Fruit fly (Drosophila melanogaster) whole organism, embryonic: Measurements from ENCODE around the gene CG9297.

ENCODE experiments used
- Bteb2 ChIP-seq: fragments of 200-800 bp; sonication (Bioruptor generic); optimal IDR thresholded peaks from 2 replicates; lab custom pipeline; 2016; ENCODE audit warnings: missing biosample characterization, missing genetic modification characterization
- CG10979 ChIP-seq: fragments of 200-800 bp; sonication (Bioruptor generic); optimal IDR thresholded peaks from 2 replicates; lab custom pipeline; 2018; ENCODE audit warnings: missing biosample characterization, mild to moderate bottlenecking, missing genetic modification characterization, moderate library complexity
- CG11504 ChIP-seq: fragments of 200-800 bp; sonication (Bioruptor generic); optimal IDR thresholded peaks from 3 replicates; lab custom pipeline; 2019; ENCODE audit warnings: missing biosample characterization, mild to moderate bottlenecking, missing genetic modification characterization, moderate library complexity
- CG12769 ChIP-seq: fragments of 200-800 bp; sonication (Bioruptor generic); optimal IDR thresholded peaks from 2 replicates; lab custom pipeline; 2019; ENCODE audit warnings: missing biosample characterization, mild to moderate bottlenecking, missing genetic modification characterization, moderate library complexity
- CG13296 ChIP-seq: fragments of 200-800 bp; sonication (Bioruptor generic); optimal IDR thresholded peaks from 3 replicates; lab custom pipeline; 2018; ENCODE audit warnings: missing biosample characterization, mild to moderate bottlenecking, missing genetic modification characterization
- CG14710 ChIP-seq: fragments of 200-800 bp; sonication (Bioruptor generic); optimal IDR thresholded peaks from 3 replicates; lab custom pipeline; 2019; ENCODE audit warnings: missing biosample characterization, mild to moderate bottlenecking, missing genetic modification characterization, moderate library complexity
- CG14860 ChIP-seq: fragments of 200-800 bp; sonication (Bioruptor generic); IDR thresholded peaks from 3 replicates; pipeline ENCODE4 v1.3.6; 2022; ENCODE audit warnings: missing biosample characterization, missing genetic modification characterization; ENCODE audit not compliant: partially characterized antibody
- CG15514 ChIP-seq: fragments of 200-800 bp; sonication (Bioruptor generic); optimal IDR thresholded peaks from 3 replicates; lab custom pipeline; 2017; ENCODE audit warnings: missing biosample characterization, missing genetic modification characterization, mild to moderate bottlenecking, moderate library complexity, missing genetic modification reagents
- CG16813 ChIP-seq: fragments of 200-800 bp; sonication (Bioruptor generic); IDR thresholded peaks from 3 replicates; pipeline ENCODE4 v1.3.6; 2022; ENCODE audit warnings: missing biosample characterization, missing genetic modification characterization; ENCODE audit not compliant: partially characterized antibody
- CG17612 ChIP-seq: fragments of 200-800 bp; sonication (Bioruptor generic); IDR thresholded peaks from 2 replicates; pipeline ENCODE4 v1.3.6; 2022; ENCODE audit warnings: missing biosample characterization, missing genetic modification characterization
- CG1792 ChIP-seq: fragments of 200-800 bp; sonication (Bioruptor generic); optimal IDR thresholded peaks from 2 replicates; lab custom pipeline; 2016; ENCODE audit warnings: missing biosample characterization, missing genetic modification characterization
- CG1832 ChIP-seq: fragments of 200-800 bp; sonication (Bioruptor generic); optimal IDR thresholded peaks from 2 replicates; lab custom pipeline; 2017; ENCODE audit warnings: missing biosample characterization, mild to moderate bottlenecking, missing genetic modification characterization, inconsistent platforms
- CG2889 ChIP-seq: fragments of 200-800 bp; sonication (Bioruptor generic); IDR thresholded peaks from 3 replicates; pipeline ENCODE4 v1.3.6; 2022; ENCODE audit warnings: missing biosample characterization, missing genetic modification characterization
- CG32532 ChIP-seq: fragments of 200-800 bp; sonication (Bioruptor generic); IDR thresholded peaks from 2 replicates; pipeline ENCODE4 v1.3.6; 2022; ENCODE audit warnings: missing biosample characterization, missing genetic modification characterization
- CG3281 ChIP-seq: fragments of 200-800 bp; sonication (Bioruptor generic); optimal IDR thresholded peaks from 3 replicates; lab custom pipeline; 2017; ENCODE audit warnings: missing biosample characterization, mild to moderate bottlenecking, missing genetic modification characterization
- CG3847 ChIP-seq: fragments of 200-800 bp; sonication (Bioruptor generic); IDR thresholded peaks from 2 replicates; pipeline ENCODE4 v1.3.6; 2022; ENCODE audit warnings: missing biosample characterization, missing genetic modification characterization
- CG42726 ChIP-seq: fragments of 200-800 bp; sonication (Bioruptor generic); IDR thresholded peaks from 2 replicates; pipeline ENCODE4 v1.3.6; 2022; ENCODE audit warnings: missing biosample characterization, missing genetic modification characterization; ENCODE audit not compliant: partially characterized antibody
- CG4424 ChIP-seq: fragments of 200-800 bp; sonication (Bioruptor generic); optimal IDR thresholded peaks from 3 replicates; lab custom pipeline; 2016; ENCODE audit warnings: missing biosample characterization, missing genetic modification characterization
- CG6683 ChIP-seq: fragments of 200-800 bp; sonication (Bioruptor generic); optimal IDR thresholded peaks from 2 replicates; lab custom pipeline; 2017; ENCODE audit warnings: missing biosample characterization, mild to moderate bottlenecking, missing genetic modification characterization, missing genetic modification reagents
- CG8388 ChIP-seq: fragments of 200-800 bp; sonication (Bioruptor generic); optimal IDR thresholded peaks from 2 replicates; lab custom pipeline; 2019; ENCODE audit warnings: missing biosample characterization, mild to moderate bottlenecking, missing genetic modification characterization, moderate library complexity
- CG8478 ChIP-seq: fragments of >200 bp; optimal IDR thresholded peaks from 2 replicates; lab custom pipeline; 2018
- Dref ChIP-seq: fragments of 200-800 bp; sonication (Bioruptor generic); IDR thresholded peaks from 2 replicates; pipeline ENCODE4 v1.3.6; 2022; ENCODE audit warnings: missing biosample characterization, missing genetic modification characterization
- Ets97D ChIP-seq: fragments of 200-800 bp; sonication (Bioruptor generic); optimal IDR thresholded peaks from 3 replicates; lab custom pipeline; 2016; ENCODE audit warnings: missing biosample characterization, missing genetic modification characterization
- HLH4C ChIP-seq: fragments of 200-800 bp; sonication (Bioruptor generic); IDR thresholded peaks from 3 replicates; pipeline ENCODE4 v1.3.6; 2022; ENCODE audit warnings: missing biosample characterization, missing genetic modification characterization; ENCODE audit not compliant: partially characterized antibody
- Hand ChIP-seq: fragments of 200-800 bp; sonication (Bioruptor generic); optimal IDR thresholded peaks from 2 replicates; lab custom pipeline; 2017; ENCODE audit warnings: mild to moderate bottlenecking, missing biosample characterization, missing genetic modification reagents, missing genetic modification characterization
- Mes4 ChIP-seq: fragments of 200-800 bp; sonication (Bioruptor generic); optimal IDR thresholded peaks from 2 replicates; lab custom pipeline; 2016; ENCODE audit warnings: missing biosample characterization, missing genetic modification characterization
- Myb ChIP-seq: fragments of 200-800 bp; sonication (Bioruptor generic); optimal IDR thresholded peaks from 2 replicates; lab custom pipeline; 2016; ENCODE audit warnings: missing biosample characterization, missing genetic modification characterization
- Scr ChIP-seq: fragments of 200-800 bp; sonication (Bioruptor generic); IDR thresholded peaks from 2 replicates; pipeline ENCODE4 v1.3.6; 2022; ENCODE audit warnings: missing biosample characterization, missing genetic modification characterization; ENCODE audit not compliant: partially characterized antibody
- Xrp1 ChIP-seq: fragments of 200-800 bp; sonication (Bioruptor generic); IDR thresholded peaks from 2 replicates; pipeline ENCODE4 v1.3.6; 2022; ENCODE audit warnings: missing biosample characterization, missing genetic modification characterization
- amos ChIP-seq: fragments of 200-800 bp; sonication (Bioruptor generic); IDR thresholded peaks from 2 replicates; pipeline ENCODE4 v1.3.6; 2022; ENCODE audit warnings: missing biosample characterization, missing genetic modification characterization; ENCODE audit not compliant: partially characterized antibody
- aop ChIP-seq: fragments of 200-800 bp; sonication (Bioruptor generic); IDR thresholded peaks from 2 replicates; pipeline ENCODE4 v1.3.6; 2022; ENCODE audit warnings: missing biosample characterization, missing genetic modification characterization
- ara ChIP-seq: fragments of 200-800 bp; sonication (Bioruptor generic); IDR thresholded peaks from 2 replicates; pipeline ENCODE4 v1.3.6; 2022; ENCODE audit warnings: missing biosample characterization, missing genetic modification characterization
- az2 ChIP-seq: fragments of 200-800 bp; sonication (Bioruptor generic); optimal IDR thresholded peaks from 3 replicates; lab custom pipeline; 2016; ENCODE audit warnings: missing biosample characterization, missing genetic modification characterization
- bowl ChIP-seq: fragments of 200-800 bp; sonication (Bioruptor generic); IDR thresholded peaks from 2 replicates; pipeline ENCODE4 v1.3.6; 2022; ENCODE audit warnings: missing biosample characterization, missing genetic modification characterization
- ci ChIP-seq: fragments of 200-800 bp; sonication (Bioruptor generic); IDR thresholded peaks from 3 replicates; pipeline ENCODE4 v1.3.6; 2022; ENCODE audit warnings: missing biosample characterization, missing genetic modification characterization
- dati ChIP-seq: fragments of 200-800 bp; sonication (Bioruptor generic); IDR thresholded peaks from 2 replicates; pipeline ENCODE4 v1.3.6; 2022; ENCODE audit warnings: missing biosample characterization, missing genetic modification characterization
- dmrt11E ChIP-seq: fragments of 200-800 bp; sonication (Bioruptor generic); optimal IDR thresholded peaks from 3 replicates; lab custom pipeline; 2018; ENCODE audit warnings: missing biosample characterization, mild to moderate bottlenecking, missing genetic modification characterization, moderate library complexity
- fd102C ChIP-seq: fragments of 200-800 bp; sonication (Bioruptor generic); optimal IDR thresholded peaks from 2 replicates; lab custom pipeline; 2018; ENCODE audit warnings: missing biosample characterization, mild to moderate bottlenecking, missing genetic modification characterization, moderate library complexity
- hb ChIP-seq: fragments of 200-800 bp; sonication (Bioruptor generic); IDR thresholded peaks from 3 replicates; pipeline ENCODE4 v1.3.6; 2022; ENCODE audit warnings: missing biosample characterization, missing genetic modification characterization; ENCODE audit not compliant: partially characterized antibody
- lab ChIP-seq: fragments of 200-800 bp; sonication (Bioruptor generic); optimal IDR thresholded peaks from 3 replicates; lab custom pipeline; 2017; ENCODE audit warnings: missing biosample characterization, missing genetic modification characterization, mild to moderate bottlenecking, moderate library complexity, missing genetic modification reagents
- mld ChIP-seq: fragments of 200-800 bp; sonication (Bioruptor generic); IDR thresholded peaks from 3 replicates; pipeline ENCODE4 v1.3.6; 2022; ENCODE audit warnings: missing biosample characterization, missing genetic modification characterization; ENCODE audit not compliant: partially characterized antibody
- row ChIP-seq: fragments of 200-800 bp; sonication (Bioruptor generic); IDR thresholded peaks from 3 replicates; pipeline ENCODE4 v1.3.6; 2022; ENCODE audit warnings: missing biosample characterization, missing genetic modification characterization
- so ChIP-seq: fragments of 200-800 bp; sonication (Bioruptor generic); IDR thresholded peaks from 3 replicates; pipeline ENCODE4 v1.3.6; 2022; ENCODE audit warnings: missing biosample characterization, missing genetic modification characterization
- tll ChIP-seq, 2 experiments: fragments of 200-800 bp in 1 of 2; fragments of >200 bp in 1 of 2; sonication (Bioruptor generic) in 1 of 2; optimal IDR thresholded peaks; 2 replicates each; lab custom pipeline; 2017 to 2019; ENCODE audit warnings: missing biosample characterization in 2 of 2, missing genetic modification characterization in 2 of 2, mild to moderate bottlenecking in 1 of 2, moderate library complexity in 1 of 2
- tup ChIP-seq: fragments of 200-800 bp; sonication (Bioruptor generic); optimal IDR thresholded peaks from 2 replicates; lab custom pipeline; 2016; ENCODE audit warnings: missing biosample characterization, mild to moderate bottlenecking, missing genetic modification characterization, moderate library complexity
- unc-4 ChIP-seq: fragments of 200-800 bp; sonication (Bioruptor generic); IDR thresholded peaks from 2 replicates; pipeline ENCODE4 v1.3.6; 2022; ENCODE audit warnings: missing biosample characterization, missing genetic modification characterization; ENCODE audit not compliant: partially characterized antibody
- zen2 ChIP-seq: fragments of 200-800 bp; sonication (Bioruptor generic); IDR thresholded peaks from 3 replicates; pipeline ENCODE4 v1.3.6; 2022; ENCODE audit warnings: missing biosample characterization, missing genetic modification characterization; ENCODE audit not compliant: partially characterized antibody

CG9297 gene

DNA sequence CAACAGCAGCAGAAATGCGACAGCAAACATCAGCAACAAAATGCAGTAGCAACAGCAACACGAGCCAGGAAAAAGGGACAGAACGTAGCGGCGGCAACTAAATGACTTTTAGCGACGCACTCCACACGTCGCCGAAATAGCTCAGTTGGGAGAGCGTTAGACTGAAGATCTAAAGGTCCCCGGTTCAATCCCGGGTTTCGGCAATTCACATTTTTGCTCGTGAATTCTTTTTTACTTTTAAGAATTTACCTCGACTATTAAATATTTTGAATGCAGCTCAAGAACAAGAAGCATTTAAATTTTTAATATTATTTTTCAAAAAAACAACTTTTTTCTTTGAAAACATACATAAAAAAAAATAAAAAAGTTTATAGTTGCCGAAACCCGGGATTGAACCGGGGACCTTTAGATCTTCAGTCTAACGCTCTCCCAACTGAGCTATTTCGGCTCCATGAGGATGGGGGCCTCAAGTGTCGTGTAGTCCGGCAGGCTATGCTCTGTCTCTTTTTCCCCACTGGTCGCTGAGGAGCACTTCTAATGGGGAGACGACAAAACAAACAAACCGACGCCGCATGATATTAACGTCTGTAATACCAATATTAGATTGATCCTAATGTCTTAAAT lies 26.6 kb downstream of the CG9297 start (continued):
- TF ChIP-seq dmrt11E (tag; lab: Kevin White, UChicago) (no peak), Scr (GFP tag; lab: Robert Waterston, UW) (peak; percentile 71), CG8388 (GFP tag; lab: Kevin White, UChicago) (no peak), CG11504 (peak; percentile 18), fd102C (GFP tag; lab: Kevin White, UChicago) (no peak), CG2889 (GFP tag; lab: Robert Waterston, UW) (no peak), CG13296 (no peak), amos (GFP tag; lab: Robert Waterston, UW) (peak; percentile 77; the same call in 1 of the 2 replicates), CG16813 (GFP tag; lab: Robert Waterston, UW) (peak; percentile 86), tll (GFP tag; optimal IDR thresholded peaks at IDR 0.05; lab: Kevin White, UChicago) (no peak), mld (peak; percentile 71; the same call in 1 of the 3 replicates), CG17612 (GFP tag; lab: Robert Waterston, UW) (no peak), row (GFP tag; lab: Robert Waterston, UW) (no peak), CG12769 (tag; lab: Kevin White, UChicago) (no peak), hb (GFP tag; lab: Robert Waterston, UW) (peak; percentile 72; the same call in 2 of the 3 replicates), unc-4 (GFP tag; lab: Robert Waterston, UW) (peak; percentile 36; the same call in 1 of the 2 replicates), CG15514 (GFP tag; lab: Kevin White, UChicago) (no peak), bowl (no peak), CG3847 (GFP tag; lab: Robert Waterston, UW) (no peak), CG42726 (GFP tag; lab: Robert Waterston, UW) (peak; percentile 59; the same call in 1 of the 2 replicates), CG8478 (lab: Kevin White, UChicago) (no peak), CG1792 (GFP tag; lab: Kevin White, UChicago) (no peak), tup (no peak), CG4424 (GFP tag; lab: Kevin White, UChicago) (no peak), Myb (GFP tag; lab: Kevin White, UChicago) (no peak), zen2 (GFP tag; lab: Robert Waterston, UW) (0 out of 3 replicates have a peak, but pooled peaks have one; percentile 43), CG32532 (GFP tag; lab: Robert Waterston, UW) (no peak), lab (GFP tag; lab: Kevin White, UChicago) (no peak), HLH4C (peak; percentile 66), ci (GFP tag; lab: Robert Waterston, UW) (0 out of 3 replicates have a peak, but pooled peaks have one; percentile 12), Bteb2 (GFP tag; lab: Kevin White, UChicago) (no peak), CG1832 (GFP tag; lab: Kevin White, UChicago) (peak; percentile 27), ara (no peak), aop (GFP tag; lab: Robert Waterston, UW) (peak; percentile 43; the same call in 1 of the 2 replicates)
- TF ChIP-seq, all 482 proteins: peak for 33

DNA sequence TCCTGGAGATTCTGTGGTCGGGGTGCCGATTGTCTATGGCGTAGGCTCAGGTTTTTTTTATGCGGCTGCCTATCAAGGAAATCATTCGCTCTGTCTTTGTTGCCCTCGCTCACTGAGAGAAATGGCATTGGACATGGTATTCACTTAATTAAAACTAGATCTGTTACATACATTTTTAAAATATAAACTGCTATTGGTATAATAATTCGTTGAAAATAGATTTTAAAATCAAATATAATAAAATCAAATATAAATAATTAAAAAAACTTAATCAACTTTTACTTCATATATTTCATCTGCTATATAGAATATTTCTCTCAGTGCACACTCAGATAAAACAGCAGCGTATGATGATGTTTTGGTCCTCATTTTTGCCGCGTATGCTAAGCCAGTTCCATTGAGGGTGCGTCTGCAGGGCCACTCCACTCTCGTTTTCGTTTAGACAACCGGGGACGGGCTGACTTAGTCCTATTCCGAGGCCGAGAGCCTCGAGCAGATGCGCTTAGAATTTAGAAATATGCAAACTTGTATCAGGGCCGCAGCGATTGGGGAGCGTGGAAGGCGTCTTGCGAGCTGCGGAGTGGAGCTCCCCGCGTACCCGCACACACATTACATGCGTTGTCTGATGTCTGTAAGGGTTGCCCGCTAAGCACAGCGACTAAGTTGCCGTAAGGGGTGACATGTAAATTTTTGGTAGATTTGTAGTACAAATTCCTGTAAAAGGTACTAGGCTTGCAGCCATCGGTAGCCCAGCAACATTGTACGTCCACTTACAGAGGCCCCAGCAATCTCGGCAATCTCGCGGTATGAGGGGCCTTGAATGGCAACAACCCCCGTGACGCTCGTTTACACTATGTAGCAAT lies 28.5 kb downstream of the CG9297 start:
- TF ChIP-seq Ets97D (GFP tag; lab: Kevin White, UChicago) (no peak), so (no peak), Hand (GFP tag; lab: Kevin White, UChicago) (peak; percentile 31), Dref (no peak), Mes4 (no peak), CG14860 (GFP tag; lab: Robert Waterston, UW) (no peak), dati (GFP tag; lab: Robert Waterston, UW) (no peak), CG10979 (tag; lab: Kevin White, UChicago) (peak; percentile 72), CG14710 (tag; lab: Kevin White, UChicago) (peak; percentile 64), CG6683 (GFP tag; lab: Kevin White, UChicago) (no peak), az2 (GFP tag; lab: Kevin White, UChicago) (peak; percentile 49), Xrp1 (GFP tag; lab: Robert Waterston, UW) (peak; percentile 68; the same call in 1 of the 2 replicates), CG3281 (GFP tag; lab: Kevin White, UChicago) (peak; percentile 4)
